Worm (Caenorhabditis elegans) whole organism, L4 larva: ENCODE results near the gene cyp-25A2.
A peak's percentile ranks its signal among the peaks of the same experiment; 100 is the strongest.

Experiments
- F37D6.2 ChIP-seq: sonication (generic microtip); optimal IDR thresholded peaks from 2 replicates; lab custom pipeline; 2016; ENCODE audit warnings: mild to moderate bottlenecking, missing genetic modification characterization, missing compliant biosample characterization
- T26A8.4 ChIP-seq: fragments of 200-800 bp; sonication (Bioruptor generic); IDR thresholded peaks from 2 replicates; pipeline ENCODE4 v1.3.6; 2022; ENCODE audit warnings: missing genetic modification characterization, missing compliant biosample characterization
- Y5F2A.4 ChIP-seq: fragments of 200-800 bp; sonication (Bioruptor generic); optimal IDR thresholded peaks from 2 replicates; lab custom pipeline; 2018; ENCODE audit warnings: mild to moderate bottlenecking, missing genetic modification characterization, missing compliant biosample characterization
- Y75B8A.6 ChIP-seq: fragments of 200-800 bp; sonication (Bioruptor generic); IDR thresholded peaks from 2 replicates; pipeline ENCODE4 v1.3.6; 2022; ENCODE audit warnings: missing genetic modification reagents, missing genetic modification characterization, missing compliant biosample characterization
- ZK546.5 ChIP-seq, 2 experiments: sonication (generic microtip); optimal IDR thresholded peaks; 2 replicates each; lab custom pipeline; 2017; ENCODE audit warnings: missing biosample characterization in 2 of 2, missing genetic modification characterization in 2 of 2
- arid-1 ChIP-seq: fragments of 200-800 bp; sonication (Bioruptor generic); conservative IDR thresholded peaks from 2 replicates; pipeline ENCODE4 v1.3.6; 2022; ENCODE audit warnings: missing genetic modification reagents, missing genetic modification characterization, missing compliant biosample characterization
- attf-4 ChIP-seq: sonication (generic microtip); optimal IDR thresholded peaks from 3 replicates; lab custom pipeline; 2017; ENCODE audit warnings: missing biosample characterization, missing genetic modification characterization
- ceh-28 ChIP-seq: fragments of 150-350 bp; optimal IDR thresholded peaks from 2 replicates; lab custom pipeline; 2014; ENCODE audit warnings: missing biosample characterization, missing genetic modification reagents, missing genetic modification characterization
- ceh-32 ChIP-seq: sonication (generic microtip); optimal IDR thresholded peaks from 2 replicates; lab custom pipeline; 2016; ENCODE audit warnings: mild to moderate bottlenecking, missing genetic modification characterization, missing compliant biosample characterization; ENCODE audit not compliant: poor library complexity
- ces-1 ChIP-seq: fragments of 150-350 bp; sonication (generic microtip); optimal IDR thresholded peaks from 4 replicates; lab custom pipeline; 2014; ENCODE audit warnings: missing biosample characterization, missing genetic modification reagents, missing genetic modification characterization
- cey-2 ChIP-seq: sonication (generic microtip); optimal IDR thresholded peaks from 3 replicates; lab custom pipeline; 2017; ENCODE audit warnings: missing genetic modification characterization, mild to moderate bottlenecking, missing compliant biosample characterization, antibody characterized with exemption, borderline replicate concordance; ENCODE audit not compliant: insufficient read depth
- daf-16 ChIP-seq, 3 experiments: sonication (generic microtip); optimal IDR thresholded peaks; 2 replicates each; lab custom pipeline; 2016 to 2017; ENCODE audit warnings: missing genetic modification characterization in 3 of 3, missing genetic modification reagents in 3 of 3, mild to moderate bottlenecking in 2 of 3, missing compliant biosample characterization in 2 of 3, missing biosample characterization in 1 of 3, moderate library complexity in 1 of 3
- daf-8 ChIP-seq: fragments of 200-800 bp; sonication (Bioruptor generic); IDR thresholded peaks from 2 replicates; pipeline ENCODE4 v1.3.6; 2022; ENCODE audit warnings: missing genetic modification characterization, missing compliant biosample characterization
- duxl-1 ChIP-seq: sonication (generic microtip); optimal IDR thresholded peaks from 2 replicates; lab custom pipeline; 2016; ENCODE audit warnings: mild to moderate bottlenecking, missing genetic modification characterization, moderate library complexity, missing compliant biosample characterization; ENCODE audit not compliant: poor library complexity
- dve-1 ChIP-seq: sonication (generic microtip); optimal IDR thresholded peaks from 2 replicates; lab custom pipeline; 2017; ENCODE audit warnings: antibody characterized with exemption, mild to moderate bottlenecking, missing genetic modification characterization, missing compliant biosample characterization; ENCODE audit not compliant: insufficient read depth
- egl-43 ChIP-seq: fragments of 200-800 bp; sonication (Bioruptor generic); IDR thresholded peaks from 2 replicates; pipeline ENCODE4 v1.3.6; 2022; ENCODE audit warnings: missing genetic modification reagents, missing genetic modification characterization, missing compliant biosample characterization
- fos-1 ChIP-seq: fragments of 150-350 bp; optimal IDR thresholded peaks from 2 replicates; lab custom pipeline; 2014; ENCODE audit warnings: missing biosample characterization, missing genetic modification characterization
- hif-1 ChIP-seq, 2 experiments: sonication (generic microtip); optimal IDR thresholded peaks; 2 replicates each; lab custom pipeline; 2016 to 2017; ENCODE audit warnings: missing compliant biosample characterization in 2 of 2, missing genetic modification characterization in 2 of 2, missing genetic modification reagents in 2 of 2, missing genotype in 2 of 2, mild to moderate bottlenecking in 1 of 2
- jun-1 ChIP-seq: fragments of 150-350 bp; optimal IDR thresholded peaks from 2 replicates; lab custom pipeline; 2014; ENCODE audit warnings: missing biosample characterization, missing genetic modification reagents, missing genetic modification characterization
- lim-7 ChIP-seq: fragments of 200-800 bp; sonication (Bioruptor generic); IDR thresholded peaks from 2 replicates; pipeline ENCODE4 v1.3.6; 2022; ENCODE audit warnings: missing genetic modification characterization, missing compliant biosample characterization
- lin-13 ChIP-seq: fragments of 150-350 bp; optimal IDR thresholded peaks from 2 replicates; lab custom pipeline; 2014; ENCODE audit warnings: missing biosample characterization, missing genetic modification reagents, missing genetic modification characterization
- lin-29 ChIP-seq: fragments of 200-800 bp; sonication (Bioruptor generic); IDR thresholded peaks from 2 replicates; pipeline ENCODE4 v1.3.6; 2022; ENCODE audit warnings: missing genetic modification reagents, missing genetic modification characterization, missing compliant biosample characterization
- lin-38 ChIP-seq: fragments of 200-800 bp; sonication (Bioruptor generic); IDR thresholded peaks from 2 replicates; pipeline ENCODE4 v1.3.6; 2022; ENCODE audit warnings: missing genetic modification reagents, missing genetic modification characterization, missing compliant biosample characterization
- madf-5 ChIP-seq, 2 experiments: fragments of 200-800 bp; sonication (Bioruptor generic); IDR thresholded peaks; 2 replicates each; pipeline ENCODE4 v1.3.6; 2022; ENCODE audit warnings: missing compliant biosample characterization in 2 of 2, missing genetic modification characterization in 2 of 2
- madf-9 ChIP-seq: fragments of 200-800 bp; sonication (Bioruptor generic); conservative IDR thresholded peaks from 2 replicates; pipeline ENCODE4 v1.3.6; 2022; ENCODE audit warnings: missing genetic modification reagents, missing genetic modification characterization, missing compliant biosample characterization
- mep-1 ChIP-seq: fragments of 150-350 bp; sonication (generic microtip); optimal IDR thresholded peaks from 3 replicates; lab custom pipeline; 2014; ENCODE audit warnings: missing biosample characterization, missing genetic modification characterization
- mxl-3 ChIP-seq: fragments of 200-800 bp; sonication (Bioruptor generic); optimal IDR thresholded peaks from 2 replicates; lab custom pipeline; 2018; ENCODE audit warnings: mild to moderate bottlenecking, missing genetic modification characterization, missing compliant biosample characterization
- nhr-10 ChIP-seq: fragments of 150-350 bp; optimal IDR thresholded peaks from 2 replicates; lab custom pipeline; 2014; ENCODE audit warnings: missing biosample characterization, missing genetic modification characterization
- nhr-102 ChIP-seq: sonication (generic microtip); optimal IDR thresholded peaks from 2 replicates; lab custom pipeline; 2016; ENCODE audit warnings: mild to moderate bottlenecking, missing genetic modification characterization, moderate library complexity, missing compliant biosample characterization
- nhr-11 ChIP-seq: fragments of 150-350 bp; optimal IDR thresholded peaks from 2 replicates; lab custom pipeline; 2014; ENCODE audit warnings: missing biosample characterization, missing genetic modification characterization
- nhr-111 ChIP-seq: fragments of 200-800 bp; sonication (Bioruptor generic); optimal IDR thresholded peaks from 2 replicates; lab custom pipeline; 2018; ENCODE audit warnings: mild to moderate bottlenecking, missing genetic modification characterization, missing compliant biosample characterization
- nhr-25 ChIP-seq: sonication (generic microtip); optimal IDR thresholded peaks from 2 replicates; lab custom pipeline; 2017; ENCODE audit warnings: missing genetic modification characterization, mild to moderate bottlenecking, missing compliant biosample characterization, antibody characterized with exemption, moderate library complexity, borderline replicate concordance; ENCODE audit not compliant: insufficient read depth
- nhr-28 ChIP-seq: fragments of 150-350 bp; optimal IDR thresholded peaks from 2 replicates; lab custom pipeline; 2014; ENCODE audit warnings: missing biosample characterization, missing genetic modification characterization
- nhr-77 ChIP-seq: fragments of 150-350 bp; optimal IDR thresholded peaks from 2 replicates; lab custom pipeline; 2014; ENCODE audit warnings: missing biosample characterization, missing genetic modification characterization
- pha-4 ChIP-seq, 2 experiments: fragments of 150-350 bp in 1 of 2; fragments of 200-800 bp in 1 of 2; sonication (Bioruptor generic) in 1 of 2; IDR thresholded peaks in 1 of 2; optimal IDR thresholded peaks in 1 of 2; 2 replicates each; pipeline versions ENCODE4 v1.3.6 to Lab custom; 2014 to 2022; ENCODE audit warnings: missing genetic modification characterization in 2 of 2, missing genetic modification reagents in 2 of 2, missing biosample characterization in 1 of 2, missing compliant biosample characterization in 1 of 2
- php-3 ChIP-seq: fragments of 200-800 bp; sonication (Bioruptor generic); IDR thresholded peaks from 2 replicates; pipeline ENCODE4 v1.3.6; 2022; ENCODE audit warnings: missing genetic modification reagents, missing genetic modification characterization, missing compliant biosample characterization
- pqm-1 ChIP-seq: sonication (generic microtip); optimal IDR thresholded peaks from 2 replicates; lab custom pipeline; 2017; ENCODE audit warnings: missing biosample characterization, missing genetic modification characterization
- rbr-2 ChIP-seq: sonication (generic microtip); optimal IDR thresholded peaks from 2 replicates; lab custom pipeline; 2016; ENCODE audit warnings: missing genotype, missing genetic modification characterization, missing compliant biosample characterization
- set-16 ChIP-seq: fragments of 200-800 bp; sonication (Bioruptor generic); IDR thresholded peaks from 2 replicates; pipeline ENCODE4 v1.3.6; 2022; ENCODE audit warnings: missing genetic modification reagents, missing genetic modification characterization, missing compliant biosample characterization
- skn-1 ChIP-seq: fragments of 150-350 bp; optimal IDR thresholded peaks from 2 replicates; lab custom pipeline; 2014; ENCODE audit warnings: missing biosample characterization, missing genetic modification characterization
- snpc-4 ChIP-seq: fragments of 150-350 bp; optimal IDR thresholded peaks from 2 replicates; lab custom pipeline; 2014; ENCODE audit warnings: missing biosample characterization, missing genetic modification characterization
- spr-3 ChIP-seq: fragments of 200-800 bp; sonication (Bioruptor generic); optimal IDR thresholded peaks from 2 replicates; lab custom pipeline; 2018; ENCODE audit warnings: mild to moderate bottlenecking, missing genetic modification characterization, missing compliant biosample characterization
- tag-97 ChIP-seq: fragments of 200-800 bp; sonication (Bioruptor generic); IDR thresholded peaks from 2 replicates; pipeline ENCODE4 v1.3.6; 2022; ENCODE audit warnings: missing genetic modification characterization, missing compliant biosample characterization
- unc-130 ChIP-seq: sonication (generic microtip); optimal IDR thresholded peaks from 2 replicates; lab custom pipeline; 2016; ENCODE audit warnings: missing genetic modification reagents, missing genetic modification characterization, missing compliant biosample characterization
- unc-39 ChIP-seq: sonication (generic microtip); optimal IDR thresholded peaks from 2 replicates; lab custom pipeline; 2017; ENCODE audit warnings: missing biosample characterization, missing genetic modification characterization
- unc-62 ChIP-seq, 3 experiments: fragments of 150-350 bp in 1 of 3; sonication (generic microtip); optimal IDR thresholded peaks in 2 of 3; peaks in 1 of 3; 1 replicate in 1 of 3; 2 replicates in 2 of 3; lab custom pipeline; 2014 to 2017; ENCODE audit warnings: missing biosample characterization in 3 of 3, missing genetic modification characterization in 3 of 3, missing genetic modification reagents in 3 of 3, missing genotype in 1 of 3
- vab-7 ChIP-seq: fragments of 200-800 bp; sonication (Bioruptor generic); IDR thresholded peaks from 2 replicates; pipeline ENCODE4 v1.3.6; 2022; ENCODE audit warnings: missing genetic modification reagents, missing genetic modification characterization, missing compliant biosample characterization
- zag-1 ChIP-seq: fragments of 150-350 bp; optimal IDR thresholded peaks from 2 replicates; lab custom pipeline; 2014; ENCODE audit warnings: missing biosample characterization, missing genetic modification characterization
- zfp-2 ChIP-seq: sonication (generic microtip); optimal IDR thresholded peaks from 2 replicates; lab custom pipeline; 2016; ENCODE audit warnings: mild to moderate bottlenecking, missing genetic modification characterization, missing compliant biosample characterization
- zip-11 ChIP-seq: fragments of 200-800 bp; sonication (Bioruptor generic); IDR thresholded peaks from 2 replicates; pipeline ENCODE4 v1.3.6; 2022; ENCODE audit warnings: missing genetic modification characterization, missing compliant biosample characterization

Gene cyp-25A2

ce11 chrIII:3875608-3876007 lies 40.6 kb downstream of the cyp-25A2 start (continued):
- TF ChIP-seq madf-5 (GFP tag; IDR thresholded peaks at IDR 0.05; lab: Robert Waterston, UW) (no peak), mep-1 (peak; percentile 67), lim-7 (GFP tag; lab: Robert Waterston, UW) (no peak), nhr-25 (tag; lab: Kevin White, UChicago) (no peak), arid-1 (GFP tag; lab: Robert Waterston, UW) (no peak), nhr-77 (tag; lab: Kevin White, UChicago) (no peak), daf-16 (GFP tag; optimal IDR thresholded peaks at IDR 0.05; lab: Kevin White, UChicago) (no peak), daf-16 (tag; optimal IDR thresholded peaks at IDR 0.05; lab: Kevin White, UChicago) (peak; percentile 60), zip-11 (no peak), snpc-4 (no peak), daf-8 (GFP tag; lab: Robert Waterston, UW) (no peak), lin-13 (GFP tag; lab: Kevin White, UChicago) (peak; percentile 19), nhr-10 (tag; lab: Kevin White, UChicago) (no peak), nhr-102 (tag; lab: Kevin White, UChicago) (no peak), madf-9 (GFP tag; lab: Robert Waterston, UW) (no peak), jun-1 (no peak), nhr-28 (peak; percentile 72), ceh-28 (tag; lab: Kevin White, UChicago) (no peak), ZK546.5 (tag; optimal IDR thresholded peaks at IDR 0.05; lab: Kevin White, UChicago) (no peak), pha-4 (GFP tag; IDR thresholded peaks at IDR 0.05; lab: Robert Waterston, UW) (no peak), pha-4 (tag; optimal IDR thresholded peaks at IDR 0.05; lab: Kevin White, UChicago) (no peak), set-16 (no peak), duxl-1 (tag; lab: Kevin White, UChicago) (no peak), cey-2 (tag; lab: Kevin White, UChicago) (peak; percentile 45), pqm-1 (tag; lab: Kevin White, UChicago) (no peak), rbr-2 (tag; lab: Kevin White, UChicago) (no peak), dve-1 (tag; lab: Kevin White, UChicago) (peak; percentile 81), ces-1 (GFP tag; lab: Kevin White, UChicago) (no peak), skn-1 (tag; lab: Kevin White, UChicago) (no peak), fos-1 (no peak), ceh-32 (tag; lab: Kevin White, UChicago) (no peak), php-3 (GFP tag; lab: Robert Waterston, UW) (no peak), mxl-3 (GFP tag; lab: Kevin White, UChicago) (peak; percentile 33), Y5F2A.4 (GFP tag; lab: Kevin White, UChicago) (no peak), lin-29 (GFP tag; lab: Robert Waterston, UW) (no peak), unc-130 (GFP tag; lab: Kevin White, UChicago) (no peak), spr-3 (GFP tag; lab: Kevin White, UChicago) (no peak), lin-38 (GFP tag; lab: Robert Waterston, UW) (no peak), zag-1 (tag; lab: Kevin White, UChicago) (no peak), hif-1 (tag; optimal IDR thresholded peaks at IDR 0.05; lab: Kevin White, UChicago) (no peak), unc-62 (GFP tag; optimal IDR thresholded peaks at IDR 0.05 in 1 of 2; lab: Kevin White, UChicago) (peak in 1 of 2 experiments; percentile 57), unc-62 (tag; optimal IDR thresholded peaks at IDR 0.05; lab: Kevin White, UChicago) (no peak), unc-39 (tag; lab: Kevin White, UChicago) (no peak), T26A8.4 (no peak), vab-7 (GFP tag; lab: Robert Waterston, UW) (no peak), tag-97 (GFP tag; lab: Robert Waterston, UW) (no peak), zfp-2 (no peak), nhr-11 (no peak), egl-43 (GFP tag; lab: Robert Waterston, UW) (no peak), Y75B8A.6 (no peak), nhr-111 (GFP tag; lab: Kevin White, UChicago) (no peak), attf-4 (no peak), F37D6.2 (tag; lab: Kevin White, UChicago) (no peak)
